Worm (Caenorhabditis elegans): Measurements from ENCODE around the gene exo-1.
"Not testable (repeated sequence)": the region's sequence is repeated elsewhere in the genome, so short reads cannot be mapped to it uniquely, and the experiment has no call there.

Gene exo-1

ce11 chrIII:13395262-13395661, 28.1 kb upstream of the exo-1 start, which contains the start of gene F11F1.1:
F11F1.1 (plus strand) TSS chrIII:13395562.
- TF ChIP-seq F16B12.6 (tag; optimal IDR thresholded peaks at IDR 0.05) (no peak), sox-4 (tag; optimal IDR thresholded peaks at IDR 0.05) (no peak), C04F5.9 (tag; optimal IDR thresholded peaks at IDR 0.05) (no peak), unc-30 (tag; optimal IDR thresholded peaks at IDR 0.05) (no peak), vab-15 (tag; optimal IDR thresholded peaks at IDR 0.05) (no peak), xbp-1 (tag; optimal IDR thresholded peaks at IDR 0.05) (no peak), elt-3 (tag; optimal IDR thresholded peaks at IDR 0.05) (peak in 1 of 6 experiments; percentile 34), nhr-237 (tag; optimal IDR thresholded peaks at IDR 0.05) (no peak), fkh-8 (tag; optimal IDR thresholded peaks at IDR 0.05) (no peak), ceh-8 (GFP tag; optimal IDR thresholded peaks at IDR 0.05) (no peak), blmp-1 (tag; optimal IDR thresholded peaks at IDR 0.05) (peak; percentile 17)

ce11 chrIII:13401673-13402258, 21.5 kb upstream of the exo-1 start, which contains the start of the genes srlf-9 and srlf-10:
srlf-9 (minus strand) TSS chrIII:13401773.
srlf-10 (plus strand) TSS chrIII:13402208.
- not testable (repeated sequence) for TF ChIP-seq lir-3 (tag; optimal IDR thresholded peaks at IDR 0.05; ENCODE audit: poor library complexity); Y116A8C.19 (tag; optimal IDR thresholded peaks at IDR 0.05; ENCODE audit: borderline replicate concordance); ceh-8 (GFP tag; optimal IDR thresholded peaks at IDR 0.05)

ce11 chrIII:13402934-13403333, 20.4 kb upstream of the exo-1 start, which contains the start of gene mig-18:
mig-18 (plus strand) TSS chrIII:13403234.
- TF ChIP-seq unc-30 (tag; optimal IDR thresholded peaks at IDR 0.05) (no peak), fkh-8 (tag; optimal IDR thresholded peaks at IDR 0.05) (no peak), mep-1 (tag; optimal IDR thresholded peaks at IDR 0.05) (no peak), aly-2 (tag; optimal IDR thresholded peaks at IDR 0.05) (no peak), jun-1 (tag; optimal IDR thresholded peaks at IDR 0.05) (no peak), pqm-1 (tag; optimal IDR thresholded peaks at IDR 0.05) (no peak)

- TF ChIP-seq lir-3 (tag; optimal IDR thresholded peaks at IDR 0.05; ENCODE audit: poor library complexity) (no peak), ceh-63 (GFP tag; optimal IDR thresholded peaks at IDR 0.05) (no peak), lsy-2 (tag; optimal IDR thresholded peaks at IDR 0.05) (no peak), xbp-1 (tag; optimal IDR thresholded peaks at IDR 0.05) (no peak), zip-4 (GFP tag; optimal IDR thresholded peaks at IDR 0.05) (no peak), irx-1 (tag; optimal IDR thresholded peaks at IDR 0.05) (no peak), hlh-4 (tag; optimal IDR thresholded peaks at IDR 0.05) (no peak), blmp-1 (tag; optimal IDR thresholded peaks at IDR 0.05) (no peak), nhr-237 (tag; optimal IDR thresholded peaks at IDR 0.05) (no peak)
Measured at ce11 chrIII:13404418-13404817, 18.9 kb upstream of the exo-1 start, which contains the start of gene ttr-52. ttr-52 (plus strand) TSS chrIII:13404718.

ce11 chrIII:13405504-13405903, 17.8 kb upstream of the exo-1 start, which contains the start of gene nas-1:
nas-1 (plus strand) TSS chrIII:13405804.
- no peak for TF ChIP-seq nhr-85 (tag)
- TF ChIP-seq sox-4 (tag; optimal IDR thresholded peaks at IDR 0.05): no peak
- TF ChIP-seq blmp-1 (tag; optimal IDR thresholded peaks at IDR 0.05): no peak
- TF ChIP-seq xbp-1 (tag; optimal IDR thresholded peaks at IDR 0.05): no peak
- TF ChIP-seq ets-5 (GFP tag; IDR thresholded peaks at IDR 0.05): no peak
- TF ChIP-seq egl-27 (tag; optimal IDR thresholded peaks at IDR 0.05): no peak
- no peak for TF ChIP-seq fkh-8 (tag; optimal IDR thresholded peaks at IDR 0.05)

ce11 chrIII:13409498-13409897, 13.8 kb upstream of the exo-1 start, which contains the start of gene myo-6:
myo-6 (plus strand) TSS chrIII:13409798.
- TF ChIP-seq rnt-1 (tag; optimal IDR thresholded peaks at IDR 0.05): peak; percentile 37
- TF ChIP-seq fos-1 (tag; optimal IDR thresholded peaks at IDR 0.05): no peak
- no peak for TF ChIP-seq ama-1 (optimal IDR thresholded peaks at IDR 0.05)
- TF ChIP-seq pag-3 (tag; optimal IDR thresholded peaks at IDR 0.05; ENCODE audit: borderline replicate concordance, insufficient read depth): no peak
- no peak for TF ChIP-seq skn-1 (tag; optimal IDR thresholded peaks at IDR 0.05)
- TF ChIP-seq efl-1 (optimal IDR thresholded peaks at IDR 0.05): no peak
- peak in 1 of 2 experiments; percentile 86 for TF ChIP-seq efl-1 (GFP tag; optimal IDR thresholded peaks at IDR 0.05 in 1 of 2)
- no peak for TF ChIP-seq lin-14 (GFP tag; optimal IDR thresholded peaks at IDR 0.05)
- TF ChIP-seq nhr-77 (tag; optimal IDR thresholded peaks at IDR 0.05): peak; percentile 4
- no peak for TF ChIP-seq F16B12.6 (tag; optimal IDR thresholded peaks at IDR 0.05)
- TF ChIP-seq snu-23 (GFP tag; optimal IDR thresholded peaks at IDR 0.05): no peak
